Worm (Caenorhabditis elegans): ENCODE measurements around the gene C07B5.3.

DNA sequence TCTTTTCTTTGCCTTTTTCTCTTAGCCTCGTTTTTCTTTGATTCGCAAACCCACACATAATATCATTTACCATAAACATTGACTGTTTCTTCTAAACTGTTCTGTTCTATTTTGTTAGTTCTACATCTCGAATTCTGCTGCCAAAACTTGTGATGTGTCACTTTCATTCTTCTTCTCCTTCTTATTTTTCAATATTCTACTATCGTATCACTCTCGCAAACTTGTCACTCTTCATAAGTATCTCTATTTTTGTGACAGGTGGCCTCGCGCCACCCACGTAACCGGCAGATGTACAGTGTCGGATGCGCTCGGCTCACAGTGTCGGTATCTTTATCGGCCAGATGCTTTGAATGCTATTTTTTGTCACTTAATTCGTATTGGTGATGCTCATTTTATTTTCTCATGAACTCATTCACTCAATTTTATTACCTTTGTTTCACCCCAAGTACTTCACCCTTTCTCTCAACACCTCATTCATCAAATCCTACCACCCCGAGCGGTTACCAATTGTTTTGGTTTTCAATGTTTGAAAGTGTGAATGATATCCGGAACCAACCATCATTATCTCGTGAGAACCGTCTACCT lies 14.5 kb downstream of the C07B5.3 start:
- no peak for TF ChIP-seq skn-1 (tag; optimal IDR thresholded peaks at IDR 0.05)
- TF ChIP-seq nhr-237 (tag; optimal IDR thresholded peaks at IDR 0.05) = no peak
- TF ChIP-seq elt-1 (tag; optimal IDR thresholded peaks at IDR 0.05) = no peak
- TF ChIP-seq fos-1 (tag; optimal IDR thresholded peaks at IDR 0.05) = no peak
- TF ChIP-seq lin-39 (tag; optimal IDR thresholded peaks at IDR 0.05) = no peak
